Worm (Caenorhabditis elegans) whole organism, L4 larva: Measurements from ENCODE around the gene T11F9.1.
A peak's percentile ranks its signal among the peaks of the same experiment; 100 is the strongest.

ENCODE experiments used
- D1046.2 ChIP-seq: fragments of 200-800 bp; sonication (Bioruptor generic); IDR thresholded peaks from 2 replicates; pipeline ENCODE4 v1.3.6; 2022; ENCODE audit warnings: missing genetic modification characterization, missing compliant biosample characterization
- F37D6.2 ChIP-seq: sonication (generic microtip); optimal IDR thresholded peaks from 2 replicates; lab custom pipeline; 2016; ENCODE audit warnings: mild to moderate bottlenecking, missing genetic modification characterization, missing compliant biosample characterization
- F44E2.7 ChIP-seq: fragments of 200-800 bp; sonication (Bioruptor generic); IDR thresholded peaks from 2 replicates; pipeline ENCODE4 v2.1.2; 2022; ENCODE audit warnings: missing genetic modification characterization, missing compliant biosample characterization
- F49E8.2 ChIP-seq: sonication (generic microtip); optimal IDR thresholded peaks from 2 replicates; lab custom pipeline; 2016; ENCODE audit warnings: missing compliant biosample characterization, mild to moderate bottlenecking, missing genetic modification characterization, borderline replicate concordance
- R02D3.7 ChIP-seq: fragments of 150-350 bp; sonication (generic microtip); optimal IDR thresholded peaks from 3 replicates; lab custom pipeline; 2014; ENCODE audit warnings: missing biosample characterization, missing genetic modification characterization
- T26A8.4 ChIP-seq: fragments of 200-800 bp; sonication (Bioruptor generic); IDR thresholded peaks from 2 replicates; pipeline ENCODE4 v1.3.6; 2022; ENCODE audit warnings: missing genetic modification characterization, missing compliant biosample characterization
- Y105C5A.15 ChIP-seq: fragments of 200-800 bp; sonication (Bioruptor generic); IDR thresholded peaks from 2 replicates; pipeline ENCODE4 v1.3.6; 2022; ENCODE audit warnings: missing genetic modification characterization, missing compliant biosample characterization
- ZK337.2 ChIP-seq: fragments of 200-800 bp; sonication (Bioruptor generic); IDR thresholded peaks from 2 replicates; pipeline ENCODE4 v1.3.6; 2022; ENCODE audit warnings: missing genetic modification reagents, missing genetic modification characterization, missing compliant biosample characterization
- arid-1 ChIP-seq: fragments of 200-800 bp; sonication (Bioruptor generic); conservative IDR thresholded peaks from 2 replicates; pipeline ENCODE4 v1.3.6; 2022; ENCODE audit warnings: missing genetic modification reagents, missing genetic modification characterization, missing compliant biosample characterization
- attf-4 ChIP-seq: sonication (generic microtip); optimal IDR thresholded peaks from 3 replicates; lab custom pipeline; 2017; ENCODE audit warnings: missing biosample characterization, missing genetic modification characterization
- ceh-32 ChIP-seq: sonication (generic microtip); optimal IDR thresholded peaks from 2 replicates; lab custom pipeline; 2016; ENCODE audit warnings: mild to moderate bottlenecking, missing genetic modification characterization, missing compliant biosample characterization; ENCODE audit not compliant: poor library complexity
- daf-12 ChIP-seq: fragments of 150-350 bp; optimal IDR thresholded peaks from 2 replicates; lab custom pipeline; 2014; ENCODE audit warnings: missing biosample characterization, missing genetic modification reagents, missing genetic modification characterization
- daf-16 ChIP-seq, 3 experiments: sonication (generic microtip); optimal IDR thresholded peaks; 2 replicates each; lab custom pipeline; 2016 to 2017; ENCODE audit warnings: missing genetic modification characterization in 3 of 3, missing genetic modification reagents in 3 of 3, mild to moderate bottlenecking in 2 of 3, missing compliant biosample characterization in 2 of 3, missing biosample characterization in 1 of 3, moderate library complexity in 1 of 3
- duxl-1 ChIP-seq: sonication (generic microtip); optimal IDR thresholded peaks from 2 replicates; lab custom pipeline; 2016; ENCODE audit warnings: mild to moderate bottlenecking, missing genetic modification characterization, moderate library complexity, missing compliant biosample characterization; ENCODE audit not compliant: poor library complexity
- gei-8 ChIP-seq: fragments of 200-800 bp; sonication (Bioruptor generic); optimal IDR thresholded peaks from 2 replicates; lab custom pipeline; 2018; ENCODE audit warnings: mild to moderate bottlenecking, missing genetic modification characterization, missing compliant biosample characterization
- hlh-11 ChIP-seq: fragments of 200-800 bp; sonication (Bioruptor generic); optimal IDR thresholded peaks from 2 replicates; lab custom pipeline; 2018; ENCODE audit warnings: mild to moderate bottlenecking, missing genetic modification characterization, missing compliant biosample characterization
- hlh-30 ChIP-seq: sonication (generic microtip); optimal IDR thresholded peaks from 2 replicates; lab custom pipeline; 2017; ENCODE audit warnings: antibody characterized with exemption, mild to moderate bottlenecking, missing genetic modification characterization, missing compliant biosample characterization; ENCODE audit not compliant: insufficient read depth
- lim-7 ChIP-seq: fragments of 200-800 bp; sonication (Bioruptor generic); IDR thresholded peaks from 2 replicates; pipeline ENCODE4 v1.3.6; 2022; ENCODE audit warnings: missing genetic modification characterization, missing compliant biosample characterization
- lin-29 ChIP-seq: fragments of 200-800 bp; sonication (Bioruptor generic); IDR thresholded peaks from 2 replicates; pipeline ENCODE4 v1.3.6; 2022; ENCODE audit warnings: missing genetic modification reagents, missing genetic modification characterization, missing compliant biosample characterization
- madf-9 ChIP-seq: fragments of 200-800 bp; sonication (Bioruptor generic); conservative IDR thresholded peaks from 2 replicates; pipeline ENCODE4 v1.3.6; 2022; ENCODE audit warnings: missing genetic modification reagents, missing genetic modification characterization, missing compliant biosample characterization
- mep-1 ChIP-seq: fragments of 150-350 bp; sonication (generic microtip); optimal IDR thresholded peaks from 3 replicates; lab custom pipeline; 2014; ENCODE audit warnings: missing biosample characterization, missing genetic modification characterization
- mxl-3 ChIP-seq: fragments of 200-800 bp; sonication (Bioruptor generic); optimal IDR thresholded peaks from 2 replicates; lab custom pipeline; 2018; ENCODE audit warnings: mild to moderate bottlenecking, missing genetic modification characterization, missing compliant biosample characterization
- nhr-10 ChIP-seq: fragments of 150-350 bp; optimal IDR thresholded peaks from 2 replicates; lab custom pipeline; 2014; ENCODE audit warnings: missing biosample characterization, missing genetic modification characterization
- nhr-102 ChIP-seq: sonication (generic microtip); optimal IDR thresholded peaks from 2 replicates; lab custom pipeline; 2016; ENCODE audit warnings: mild to moderate bottlenecking, missing genetic modification characterization, moderate library complexity, missing compliant biosample characterization
- nhr-11 ChIP-seq: fragments of 150-350 bp; optimal IDR thresholded peaks from 2 replicates; lab custom pipeline; 2014; ENCODE audit warnings: missing biosample characterization, missing genetic modification characterization
- nhr-42 ChIP-seq: fragments of 200-800 bp; sonication (Bioruptor generic); IDR thresholded peaks from 2 replicates; pipeline ENCODE4 v1.3.6; 2022; ENCODE audit warnings: missing genetic modification characterization, missing compliant biosample characterization
- nhr-48 ChIP-seq: sonication (generic microtip); optimal IDR thresholded peaks from 2 replicates; lab custom pipeline; 2016; ENCODE audit warnings: mild to moderate bottlenecking, missing genetic modification characterization, missing compliant biosample characterization
- nhr-77 ChIP-seq: fragments of 150-350 bp; optimal IDR thresholded peaks from 2 replicates; lab custom pipeline; 2014; ENCODE audit warnings: missing biosample characterization, missing genetic modification characterization
- php-3 ChIP-seq: fragments of 200-800 bp; sonication (Bioruptor generic); IDR thresholded peaks from 2 replicates; pipeline ENCODE4 v1.3.6; 2022; ENCODE audit warnings: missing genetic modification reagents, missing genetic modification characterization, missing compliant biosample characterization
- saeg-2 ChIP-seq: fragments of 200-800 bp; sonication (Bioruptor generic); IDR thresholded peaks from 2 replicates; pipeline ENCODE4 v1.3.6; 2022; ENCODE audit warnings: missing genetic modification reagents, missing genetic modification characterization, missing compliant biosample characterization
- sdz-12 ChIP-seq: fragments of 200-800 bp; sonication (Bioruptor generic); optimal IDR thresholded peaks from 2 replicates; lab custom pipeline; 2018; ENCODE audit warnings: mild to moderate bottlenecking, missing genetic modification characterization, missing compliant biosample characterization
- spr-1 ChIP-seq: sonication (generic microtip); optimal IDR thresholded peaks from 2 replicates; lab custom pipeline; 2016; ENCODE audit warnings: mild to moderate bottlenecking, missing genetic modification characterization, missing compliant biosample characterization
- spr-3 ChIP-seq: fragments of 200-800 bp; sonication (Bioruptor generic); optimal IDR thresholded peaks from 2 replicates; lab custom pipeline; 2018; ENCODE audit warnings: mild to moderate bottlenecking, missing genetic modification characterization, missing compliant biosample characterization
- unc-39 ChIP-seq: sonication (generic microtip); optimal IDR thresholded peaks from 2 replicates; lab custom pipeline; 2017; ENCODE audit warnings: missing biosample characterization, missing genetic modification characterization
- zag-1 ChIP-seq: fragments of 150-350 bp; optimal IDR thresholded peaks from 2 replicates; lab custom pipeline; 2014; ENCODE audit warnings: missing biosample characterization, missing genetic modification characterization
- zfp-2 ChIP-seq: sonication (generic microtip); optimal IDR thresholded peaks from 2 replicates; lab custom pipeline; 2016; ENCODE audit warnings: mild to moderate bottlenecking, missing genetic modification characterization, missing compliant biosample characterization

Gene T11F9.1

ce11 chrV:11412125-11412524, 47.2 kb upstream of the T11F9.1 start (continued):
- TF ChIP-seq hlh-11 (peak; percentile 77), saeg-2 (GFP tag; lab: Robert Waterston, UW) (0 out of 2 replicates have a peak, but pooled peaks have one; percentile 38), duxl-1 (no peak), hlh-30 (tag; lab: Kevin White, UChicago) (peak; percentile 69), zfp-2 (tag; lab: Kevin White, UChicago) (no peak), nhr-48 (tag; lab: Kevin White, UChicago) (no peak), mxl-3 (GFP tag; lab: Kevin White, UChicago) (peak; percentile 51), spr-3 (GFP tag; lab: Kevin White, UChicago) (no peak)

ce11 chrV:11415059-11415458, 44.3 kb upstream of the T11F9.1 start, which contains the start of gene deg-3:
Gene deg-3 (minus strand): TSS chrV:11415159.
- TF ChIP-seq D1046.2 (GFP tag; lab: Robert Waterston, UW) = no peak
- no peak for TF ChIP-seq lim-7
- TF ChIP-seq ceh-32 (tag; lab: Kevin White, UChicago) = no peak
- TF ChIP-seq attf-4 = no peak
- no peak for TF ChIP-seq F37D6.2 (tag; lab: Kevin White, UChicago)
- no peak for TF ChIP-seq mxl-3 (GFP tag; lab: Kevin White, UChicago)
- no peak for TF ChIP-seq Y105C5A.15
- TF ChIP-seq F44E2.7 (GFP tag; lab: Robert Waterston, UW) = no peak
- TF ChIP-seq F49E8.2 (tag; lab: Kevin White, UChicago) = no peak
- TF ChIP-seq daf-12 = no peak
- TF ChIP-seq nhr-11 (tag; lab: Kevin White, UChicago) = no peak
- no peak for TF ChIP-seq gei-8 (GFP tag; lab: Kevin White, UChicago)
- TF ChIP-seq unc-39 (tag; lab: Kevin White, UChicago) = no peak
- TF ChIP-seq T26A8.4 (GFP tag; lab: Robert Waterston, UW) = no peak
- TF ChIP-seq nhr-77 (tag; lab: Kevin White, UChicago) = no peak

- no peak for TF ChIP-seq sdz-12 (GFP tag; lab: Kevin White, UChicago)
- no peak for TF ChIP-seq nhr-10 (tag; lab: Kevin White, UChicago)
- TF ChIP-seq ZK337.2 (GFP tag; lab: Robert Waterston, UW) = no peak
- TF ChIP-seq R02D3.7 (tag; lab: Kevin White, UChicago) = no peak
- no peak for TF ChIP-seq nhr-102 (tag; lab: Kevin White, UChicago)
- no peak for TF ChIP-seq madf-9 (GFP tag; lab: Robert Waterston, UW)
- no peak for TF ChIP-seq lin-29 (GFP tag; lab: Robert Waterston, UW)
- no peak for TF ChIP-seq arid-1 (GFP tag; lab: Robert Waterston, UW)
- no peak for TF ChIP-seq mep-1 (tag; lab: Kevin White, UChicago)
- TF ChIP-seq php-3 = no peak
- no peak for TF ChIP-seq daf-16 (GFP tag; optimal IDR thresholded peaks at IDR 0.05; lab: Kevin White, UChicago)
- no peak for TF ChIP-seq daf-16 (tag; optimal IDR thresholded peaks at IDR 0.05; lab: Kevin White, UChicago)
Observed at ce11 chrV:11421605-11422004, 37.8 kb upstream of the T11F9.1 start, which contains the start of gene des-2. Gene des-2 (minus strand): TSS chrV:11421705.

ce11 chrV:11424565-11424964, 34.8 kb upstream of the T11F9.1 start, which contains the start of gene T26H10.2:
Gene T26H10.2 (minus strand): TSS chrV:11424665.
- TF ChIP-seq spr-1 (tag; lab: Kevin White, UChicago) (no peak), ZK337.2 (GFP tag; lab: Robert Waterston, UW) (no peak), zag-1 (tag; lab: Kevin White, UChicago) (no peak), nhr-42 (no peak)
